Fruit fly (Drosophila melanogaster) whole organism, prepupa: ENCODE results near the gene RhoGAP100F.

Experiments used
- CG16779 ChIP-seq: fragments of 200-800 bp; sonication (Bioruptor generic); optimal IDR thresholded peaks from 3 replicates; lab custom pipeline; 2017; ENCODE audit warnings: missing biosample characterization, mild to moderate bottlenecking, missing genetic modification characterization
- CG32006 ChIP-seq: fragments of 200-800 bp; sonication (Bioruptor generic); optimal IDR thresholded peaks from 3 replicates; lab custom pipeline; 2017; ENCODE audit warnings: missing biosample characterization, mild to moderate bottlenecking, missing genetic modification characterization
- CG6854 ChIP-seq: fragments of 200-800 bp; sonication (Bioruptor generic); optimal IDR thresholded peaks from 2 replicates; lab custom pipeline; 2017; ENCODE audit warnings: missing biosample characterization, mild to moderate bottlenecking, missing genetic modification characterization
- CG9139 ChIP-seq: fragments of 200-800 bp; sonication (Bioruptor generic); optimal IDR thresholded peaks from 3 replicates; lab custom pipeline; 2017; ENCODE audit warnings: missing biosample characterization, mild to moderate bottlenecking, missing genetic modification characterization
- Eip75B ChIP-seq: fragments of 200-800 bp; sonication (Bioruptor generic); optimal IDR thresholded peaks from 3 replicates; lab custom pipeline; 2016; ENCODE audit warnings: missing biosample characterization, missing genetic modification characterization
- OdsH ChIP-seq: fragments of 200-800 bp; sonication (Bioruptor generic); optimal IDR thresholded peaks from 3 replicates; lab custom pipeline; 2016; ENCODE audit warnings: missing biosample characterization, missing genetic modification characterization
- pdm3 ChIP-seq: fragments of 200-800 bp; sonication (Bioruptor generic); optimal IDR thresholded peaks from 3 replicates; lab custom pipeline; 2016; ENCODE audit warnings: missing biosample characterization, missing genetic modification characterization
- salr ChIP-seq, 2 experiments: fragments of 200-800 bp; sonication (Bioruptor generic); optimal IDR thresholded peaks; 3 replicates each; lab custom pipeline; 2016 to 2018; ENCODE audit warnings: missing biosample characterization in 2 of 2, missing genetic modification characterization in 2 of 2, mild to moderate bottlenecking in 1 of 2

DNA sequence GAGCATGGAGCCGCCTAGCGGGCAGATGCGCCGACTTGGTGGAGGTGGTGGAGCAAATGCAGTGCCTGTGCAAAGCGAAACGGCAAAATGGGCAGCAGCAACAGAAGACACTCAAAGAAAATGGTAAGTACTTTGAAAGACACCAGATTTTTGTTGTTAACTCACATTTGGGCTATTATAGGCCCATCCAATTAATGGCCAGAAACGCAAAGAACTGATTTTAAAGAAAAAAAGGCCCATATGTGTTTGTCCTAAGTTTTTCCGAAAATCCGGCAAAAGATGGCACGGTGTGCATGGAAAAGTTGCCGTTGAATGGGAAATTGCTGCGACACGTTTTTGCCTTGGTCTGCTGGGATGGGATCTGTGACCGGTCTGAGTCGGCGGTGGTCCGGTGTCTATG is 44.2 kb upstream of the RhoGAP100F start:
- TF ChIP-seq salr (GFP tag; optimal IDR thresholded peaks at IDR 0.05; lab: Kevin White, UChicago) = peak in 1 of 2 experiments; percentile 35
- peak; percentile 50 for TF ChIP-seq CG16779 (tag; lab: Kevin White, UChicago)
- TF ChIP-seq pdm3 (GFP tag; lab: Kevin White, UChicago) = peak; percentile 57
- TF ChIP-seq CG32006 (GFP tag; lab: Kevin White, UChicago) = peak; percentile 87
- no peak for TF ChIP-seq CG6854 (GFP tag; lab: Kevin White, UChicago)
- TF ChIP-seq OdsH (GFP tag; lab: Kevin White, UChicago) = peak; percentile 53
- no peak for TF ChIP-seq CG9139 (GFP tag; lab: Kevin White, UChicago)
- peak; percentile 35 for TF ChIP-seq Eip75B
